Worm (Caenorhabditis elegans) whole organism, L1 larva: Measurements from ENCODE around the gene F35E8.2.

Experiments
- Y116A8C.19 ChIP-seq: sonication (generic microtip); optimal IDR thresholded peaks from 2 replicates; lab custom pipeline; 2016; ENCODE audit warnings: missing compliant biosample characterization, missing genetic modification characterization, borderline replicate concordance
- aha-1 ChIP-seq: fragments of 150-350 bp; optimal IDR thresholded peaks from 2 replicates; lab custom pipeline; 2014; ENCODE audit warnings: missing biosample characterization, missing genetic modification characterization
- aly-2 ChIP-seq: fragments of 150-350 bp; optimal IDR thresholded peaks from 2 replicates; lab custom pipeline; 2014; ENCODE audit warnings: missing biosample characterization, missing genetic modification characterization
- ceh-8 ChIP-seq: fragments of 200-800 bp; sonication (Bioruptor generic); optimal IDR thresholded peaks from 2 replicates; lab custom pipeline; 2018; ENCODE audit warnings: mild to moderate bottlenecking, missing genetic modification characterization, moderate library complexity, missing compliant biosample characterization
- ceh-82 ChIP-seq, 3 experiments: fragments of 150-350 bp in 1 of 3; sonication (generic microtip) in 2 of 3; optimal IDR thresholded peaks; 2 replicates each; lab custom pipeline; 2014 to 2017; ENCODE audit warnings: missing biosample characterization in 3 of 3, missing genetic modification characterization in 3 of 3
- dpl-1 ChIP-seq, 3 experiments: fragments of 150-350 bp in 2 of 3; sonication (generic microtip) in 1 of 3; optimal IDR thresholded peaks; 2 replicates each; lab custom pipeline; 2014 to 2017; ENCODE audit warnings: missing biosample characterization in 3 of 3, missing genetic modification characterization in 3 of 3, missing genetic modification reagents in 3 of 3
- lin-13 ChIP-seq: fragments of 150-350 bp; optimal IDR thresholded peaks from 2 replicates; lab custom pipeline; 2014; ENCODE audit warnings: missing biosample characterization, missing genetic modification reagents, missing genetic modification characterization
- nhr-12 ChIP-seq: sonication (generic microtip); optimal IDR thresholded peaks from 2 replicates; lab custom pipeline; 2017; ENCODE audit warnings: missing biosample characterization, missing genetic modification characterization
- nhr-76 ChIP-seq: sonication (generic microtip); optimal IDR thresholded peaks from 2 replicates; lab custom pipeline; 2017; ENCODE audit warnings: missing biosample characterization, missing genetic modification characterization
- pag-3 ChIP-seq: sonication (generic microtip); optimal IDR thresholded peaks from 2 replicates; lab custom pipeline; 2017; ENCODE audit warnings: missing genetic modification characterization, mild to moderate bottlenecking, missing compliant biosample characterization, antibody characterized with exemption, borderline replicate concordance; ENCODE audit not compliant: insufficient read depth
- rnt-1 ChIP-seq: sonication (generic microtip); optimal IDR thresholded peaks from 2 replicates; lab custom pipeline; 2016; ENCODE audit warnings: mild to moderate bottlenecking, missing genetic modification characterization, moderate library complexity, missing compliant biosample characterization
- snu-23 ChIP-seq: sonication (generic microtip); optimal IDR thresholded peaks from 2 replicates; lab custom pipeline; 2016; ENCODE audit warnings: missing genetic modification characterization, missing compliant biosample characterization
- unc-62 ChIP-seq: fragments of 150-350 bp; optimal IDR thresholded peaks from 2 replicates; lab custom pipeline; 2014; ENCODE audit warnings: missing biosample characterization, missing genetic modification reagents, missing genetic modification characterization

ce11 chrV:15897696-15898095 lies 7.8 kb upstream of the F35E8.2 start, which contains the start of gene str-60:
- TF ChIP-seq unc-62 = no peak
- TF ChIP-seq ceh-8 (GFP tag; lab: Kevin White, UChicago) = no peak
- TF ChIP-seq ceh-82 (tag; optimal IDR thresholded peaks at IDR 0.05; lab: Kevin White, UChicago) = no peak
- TF ChIP-seq nhr-12 (tag; lab: Kevin White, UChicago) = no peak
- TF ChIP-seq pag-3 (tag; lab: Kevin White, UChicago) = no peak
- no peak for TF ChIP-seq nhr-76 (tag; lab: Kevin White, UChicago)
- no peak for TF ChIP-seq dpl-1 (GFP tag; optimal IDR thresholded peaks at IDR 0.05; lab: Kevin White, UChicago)
- TF ChIP-seq rnt-1 = no peak
- TF ChIP-seq aly-2 (tag; lab: Kevin White, UChicago) = no peak
- TF ChIP-seq Y116A8C.19 (tag; lab: Kevin White, UChicago) = no peak
- no peak for TF ChIP-seq snu-23 (GFP tag; lab: Kevin White, UChicago)
- TF ChIP-seq aha-1 (tag; lab: Kevin White, UChicago) = no peak
- no peak for TF ChIP-seq lin-13 (GFP tag; lab: Kevin White, UChicago)
